Fruit fly (Drosophila melanogaster) whole organism, prepupa: Measurements from ENCODE around the gene strat.

Source experiments
- Blimp-1 ChIP-seq: fragments of 200-800 bp; sonication (Bioruptor generic); optimal IDR thresholded peaks from 3 replicates; lab custom pipeline; 2017; ENCODE audit warnings: missing biosample characterization, missing genetic modification characterization, mild to moderate bottlenecking, moderate library complexity, missing genetic modification reagents
- CG10669 ChIP-seq: fragments of 200-800 bp; sonication (Bioruptor generic); optimal IDR thresholded peaks from 3 replicates; lab custom pipeline; 2018; ENCODE audit warnings: missing biosample characterization, mild to moderate bottlenecking, missing genetic modification characterization, moderate library complexity
- CG11294 ChIP-seq: fragments of 200-800 bp; sonication (Bioruptor generic); IDR thresholded peaks from 2 replicates; pipeline ENCODE4 v1.3.6; 2022; ENCODE audit warnings: missing biosample characterization, missing genetic modification characterization
- CG11762 ChIP-seq: fragments of 200-800 bp; sonication (Bioruptor generic); optimal IDR thresholded peaks from 3 replicates; lab custom pipeline; 2016; ENCODE audit warnings: missing biosample characterization, missing genetic modification characterization; ENCODE audit not compliant: insufficient read depth
- CG1621 ChIP-seq: fragments of 200-800 bp; sonication (Bioruptor generic); optimal IDR thresholded peaks from 3 replicates; lab custom pipeline; 2018; ENCODE audit warnings: missing biosample characterization, mild to moderate bottlenecking, missing genetic modification characterization
- CG16779 ChIP-seq: fragments of 200-800 bp; sonication (Bioruptor generic); optimal IDR thresholded peaks from 3 replicates; lab custom pipeline; 2017; ENCODE audit warnings: missing biosample characterization, mild to moderate bottlenecking, missing genetic modification characterization
- CG3032 ChIP-seq: fragments of 200-800 bp; optimal IDR thresholded peaks from 2 replicates; lab custom pipeline; 2019; ENCODE audit warnings: missing biosample characterization, mild to moderate bottlenecking, missing genetic modification characterization, moderate library complexity
- CG31627 ChIP-seq: fragments of 200-800 bp; sonication (Bioruptor generic); optimal IDR thresholded peaks from 3 replicates; lab custom pipeline; 2016; ENCODE audit warnings: missing biosample characterization, missing genetic modification characterization
- CG34406 ChIP-seq: fragments of 200-800 bp; sonication (Bioruptor generic); optimal IDR thresholded peaks from 3 replicates; lab custom pipeline; 2016; ENCODE audit warnings: missing biosample characterization, missing genetic modification characterization
- CG4318 ChIP-seq: fragments of 200-800 bp; sonication (Bioruptor generic); optimal IDR thresholded peaks from 3 replicates; lab custom pipeline; 2017; ENCODE audit warnings: missing biosample characterization, mild to moderate bottlenecking, missing genetic modification characterization
- CG6163 ChIP-seq: fragments of 200-800 bp; sonication (Bioruptor generic); IDR thresholded peaks from 3 replicates; pipeline ENCODE4 v1.3.6; 2022; ENCODE audit warnings: missing biosample characterization, missing genetic modification characterization
- CG6276 ChIP-seq: fragments of 200-800 bp; sonication (Bioruptor generic); optimal IDR thresholded peaks from 2 replicates; lab custom pipeline; 2017; ENCODE audit warnings: missing biosample characterization, mild to moderate bottlenecking, missing genetic modification characterization
- CG6792 ChIP-seq: fragments of 200-800 bp; sonication (Bioruptor generic); optimal IDR thresholded peaks from 3 replicates; lab custom pipeline; 2016; ENCODE audit warnings: missing biosample characterization, missing genetic modification characterization
- CG7368 ChIP-seq: fragments of 200-800 bp; sonication (Bioruptor generic); optimal IDR thresholded peaks from 3 replicates; lab custom pipeline; 2016; ENCODE audit warnings: missing biosample characterization, missing genetic modification characterization
- CG9139 ChIP-seq: fragments of 200-800 bp; sonication (Bioruptor generic); optimal IDR thresholded peaks from 3 replicates; lab custom pipeline; 2017; ENCODE audit warnings: missing biosample characterization, mild to moderate bottlenecking, missing genetic modification characterization
- Eip75B ChIP-seq: fragments of 200-800 bp; sonication (Bioruptor generic); optimal IDR thresholded peaks from 3 replicates; lab custom pipeline; 2016; ENCODE audit warnings: missing biosample characterization, missing genetic modification characterization
- Eip78C ChIP-seq: fragments of 200-800 bp; sonication (Bioruptor generic); peaks from one replicate; lab custom pipeline; 2016; ENCODE audit warnings: missing biosample characterization, missing genetic modification characterization
- Ets21C ChIP-seq: fragments of 200-800 bp; sonication (Bioruptor generic); optimal IDR thresholded peaks from 3 replicates; lab custom pipeline; 2016; ENCODE audit warnings: missing biosample characterization, missing genetic modification characterization
- Ets96B ChIP-seq: fragments of 200-800 bp; optimal IDR thresholded peaks from 2 replicates; lab custom pipeline; 2019; ENCODE audit warnings: missing biosample characterization, mild to moderate bottlenecking, missing genetic modification characterization, moderate library complexity
- Gug ChIP-seq: fragments of 200-800 bp; sonication (Bioruptor generic); IDR thresholded peaks from 2 replicates; pipeline ENCODE4 v1.3.6; 2022; ENCODE audit warnings: missing biosample characterization, missing genetic modification characterization
- Hr38 ChIP-seq: sonication (Bioruptor generic); optimal IDR thresholded peaks from 2 replicates; lab custom pipeline; 2016; ENCODE audit warnings: missing biosample characterization, missing genetic modification characterization
- Hr39 ChIP-seq: fragments of 200-800 bp; sonication (Bioruptor generic); optimal IDR thresholded peaks from 2 replicates; lab custom pipeline; 2016; ENCODE audit warnings: missing biosample characterization, missing genetic modification characterization
- Met ChIP-seq: fragments of 200-800 bp; sonication (Bioruptor generic); optimal IDR thresholded peaks from 3 replicates; lab custom pipeline; 2016; ENCODE audit warnings: missing biosample characterization, missing genetic modification characterization
- OdsH ChIP-seq: fragments of 200-800 bp; sonication (Bioruptor generic); optimal IDR thresholded peaks from 3 replicates; lab custom pipeline; 2016; ENCODE audit warnings: missing biosample characterization, missing genetic modification characterization
- Sox14 ChIP-seq: fragments of 200-800 bp; sonication (Bioruptor generic); optimal IDR thresholded peaks from 3 replicates; lab custom pipeline; 2016; ENCODE audit warnings: missing biosample characterization, missing genetic modification characterization
- Sox15 ChIP-seq: fragments of 200-800 bp; sonication (Bioruptor generic); optimal IDR thresholded peaks from 3 replicates; lab custom pipeline; 2016; ENCODE audit warnings: missing biosample characterization, missing genetic modification characterization
- acj6 ChIP-seq: fragments of 200-800 bp; sonication (Bioruptor generic); optimal IDR thresholded peaks from 3 replicates; lab custom pipeline; 2016; ENCODE audit warnings: missing biosample characterization, missing genetic modification characterization
- cyc ChIP-seq: fragments of 200-800 bp; sonication (Bioruptor generic); optimal IDR thresholded peaks from 3 replicates; lab custom pipeline; 2016; ENCODE audit warnings: missing biosample characterization, missing genetic modification characterization
- dac ChIP-seq: fragments of 200-800 bp; sonication (Bioruptor generic); optimal IDR thresholded peaks from 2 replicates; lab custom pipeline; 2017; ENCODE audit warnings: missing biosample characterization, mild to moderate bottlenecking, missing genetic modification characterization
- dsx ChIP-seq: fragments of 200-800 bp; optimal IDR thresholded peaks from 3 replicates; lab custom pipeline; 2019; ENCODE audit warnings: missing biosample characterization, mild to moderate bottlenecking, missing genetic modification characterization, moderate library complexity; ENCODE audit not compliant: poor library complexity, severe bottlenecking
- eg ChIP-seq: fragments of 200-800 bp; sonication (Bioruptor generic); IDR thresholded peaks from 3 replicates; pipeline ENCODE4 v1.3.6; 2022; ENCODE audit warnings: missing biosample characterization, missing genetic modification characterization
- esn ChIP-seq: fragments of 200-800 bp; sonication (Bioruptor generic); optimal IDR thresholded peaks from 2 replicates; lab custom pipeline; 2016; ENCODE audit warnings: missing biosample characterization, mild to moderate bottlenecking, missing genetic modification characterization, moderate library complexity
- fd59A ChIP-seq: fragments of 200-800 bp; sonication (Bioruptor generic); optimal IDR thresholded peaks from 2 replicates; lab custom pipeline; 2017; ENCODE audit warnings: missing biosample characterization, mild to moderate bottlenecking, missing genetic modification characterization, missing genetic modification reagents
- fd85E ChIP-seq: fragments of 200-800 bp; sonication (Bioruptor generic); optimal IDR thresholded peaks from 3 replicates; lab custom pipeline; 2016; ENCODE audit warnings: missing biosample characterization, missing genetic modification characterization
- net ChIP-seq: fragments of 200-800 bp; sonication (Bioruptor generic); optimal IDR thresholded peaks from 3 replicates; lab custom pipeline; 2016; ENCODE audit warnings: missing biosample characterization, missing genetic modification characterization
- pdm3 ChIP-seq: fragments of 200-800 bp; sonication (Bioruptor generic); optimal IDR thresholded peaks from 3 replicates; lab custom pipeline; 2016; ENCODE audit warnings: missing biosample characterization, missing genetic modification characterization
- salr ChIP-seq, 2 experiments: fragments of 200-800 bp; sonication (Bioruptor generic); optimal IDR thresholded peaks; 3 replicates each; lab custom pipeline; 2016 to 2018; ENCODE audit warnings: missing biosample characterization in 2 of 2, missing genetic modification characterization in 2 of 2, mild to moderate bottlenecking in 1 of 2
- spab ChIP-seq: fragments of 200-800 bp; sonication (Bioruptor generic); optimal IDR thresholded peaks from 2 replicates; lab custom pipeline; 2017; ENCODE audit warnings: missing biosample characterization, mild to moderate bottlenecking, missing genetic modification characterization, missing genetic modification reagents
- ss ChIP-seq, 2 experiments: fragments of 200-800 bp; sonication (Bioruptor generic); optimal IDR thresholded peaks; 2 replicates in 1 of 2; 3 replicates in 1 of 2; lab custom pipeline; 2017 to 2018; ENCODE audit warnings: mild to moderate bottlenecking in 2 of 2, missing biosample characterization in 2 of 2, missing genetic modification characterization in 2 of 2, moderate library complexity in 1 of 2
- svp ChIP-seq: fragments of 200-800 bp; sonication (Bioruptor generic); peaks from one replicate; lab custom pipeline; 2016; ENCODE audit warnings: missing biosample characterization, missing genetic modification characterization
- topi ChIP-seq: fragments of 200-800 bp; sonication (Bioruptor generic); optimal IDR thresholded peaks from 3 replicates; lab custom pipeline; 2016; ENCODE audit warnings: missing biosample characterization, missing genetic modification characterization

strat gene

DNA sequence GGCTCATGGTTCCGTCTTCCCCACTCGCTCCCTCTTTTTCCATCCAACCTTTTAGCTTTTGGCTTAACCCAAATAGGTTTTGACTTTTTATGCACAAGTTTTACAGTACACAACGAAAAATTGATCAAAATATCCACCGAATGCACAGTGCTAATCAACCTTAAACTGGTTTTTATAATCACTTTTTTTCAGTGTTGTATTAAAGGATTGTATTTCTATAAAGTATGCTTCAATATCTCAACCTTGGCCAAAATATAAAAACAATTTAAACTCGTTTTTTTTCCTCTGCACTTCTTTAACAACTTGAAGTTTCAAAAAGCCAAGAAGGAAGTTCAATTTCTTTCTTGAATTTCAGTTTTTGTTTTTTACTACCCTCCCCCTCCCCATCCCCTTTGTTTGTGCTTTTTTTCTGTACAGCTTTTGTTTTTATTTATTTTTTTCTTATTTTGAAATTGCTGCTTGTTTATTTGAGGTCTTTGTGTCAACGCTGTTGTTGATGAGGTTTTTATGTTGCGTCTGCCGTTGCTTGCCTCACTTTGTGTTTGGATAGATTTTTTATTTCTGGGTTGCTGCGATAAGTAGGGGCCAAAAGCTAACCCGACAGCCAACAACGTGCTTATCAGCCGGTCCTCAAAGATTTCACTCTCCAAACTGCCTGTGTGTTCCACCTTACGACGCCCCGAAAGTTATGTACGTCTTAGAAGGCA, 35.1 kb upstream of the strat start (continued):
- TF ChIP-seq CG9139 (GFP tag; lab: Kevin White, UChicago) (no peak), OdsH (no peak), dac (GFP tag; lab: Kevin White, UChicago) (no peak), Ets21C (GFP tag; lab: Kevin White, UChicago) (no peak), CG6163 (GFP tag; lab: Robert Waterston, UW) (peak; percentile 52; the same call in 1 of the 3 replicates), eg (GFP tag; lab: Robert Waterston, UW) (peak; percentile 23; the same call in 1 of the 3 replicates), CG7368 (GFP tag; lab: Kevin White, UChicago) (no peak), esn (peak; percentile 5), Hr39 (GFP tag; lab: Kevin White, UChicago) (peak; percentile 13), cyc (GFP tag; lab: Kevin White, UChicago) (no peak), CG6792 (GFP tag; lab: Kevin White, UChicago) (peak; percentile 6), CG34406 (GFP tag; lab: Kevin White, UChicago) (peak; percentile 15), CG16779 (tag; lab: Kevin White, UChicago) (no peak), Hr38 (GFP tag; lab: Kevin White, UChicago) (no peak), Sox15 (no peak), Sox14 (GFP tag; lab: Kevin White, UChicago) (no peak), Gug (GFP tag; lab: Robert Waterston, UW) (no peak), dsx (GFP tag; lab: Kevin White, UChicago) (no peak), CG11762 (no peak), Blimp-1 (GFP tag; lab: Kevin White, UChicago) (no peak), svp (GFP tag; lab: Kevin White, UChicago) (peak; percentile 82), CG31627 (GFP tag; lab: Kevin White, UChicago) (no peak), topi (GFP tag; lab: Kevin White, UChicago) (peak; percentile 17), ss (GFP tag; optimal IDR thresholded peaks at IDR 0.05; lab: Kevin White, UChicago) (peak in 1 of 2 experiments; percentile 4), CG11294 (GFP tag; lab: Robert Waterston, UW) (no peak), Ets96B (no peak), CG1621 (no peak), Met (peak; percentile 26), acj6 (GFP tag; lab: Kevin White, UChicago) (peak; percentile 13), fd85E (no peak), spab (GFP tag; lab: Kevin White, UChicago) (no peak), fd59A (no peak), pdm3 (GFP tag; lab: Kevin White, UChicago) (peak; percentile 4), CG6276 (GFP tag; lab: Kevin White, UChicago) (peak; percentile 31), CG10669 (GFP tag; lab: Kevin White, UChicago) (no peak), CG4318 (GFP tag; lab: Kevin White, UChicago) (no peak), CG3032 (no peak), salr (GFP tag; optimal IDR thresholded peaks at IDR 0.05; lab: Kevin White, UChicago) (no peak), Eip78C (peak; percentile 77), Eip75B (GFP tag; lab: Kevin White, UChicago) (peak; percentile 45)
- TF ChIP-seq, all 60 proteins: peak for 23

DNA sequence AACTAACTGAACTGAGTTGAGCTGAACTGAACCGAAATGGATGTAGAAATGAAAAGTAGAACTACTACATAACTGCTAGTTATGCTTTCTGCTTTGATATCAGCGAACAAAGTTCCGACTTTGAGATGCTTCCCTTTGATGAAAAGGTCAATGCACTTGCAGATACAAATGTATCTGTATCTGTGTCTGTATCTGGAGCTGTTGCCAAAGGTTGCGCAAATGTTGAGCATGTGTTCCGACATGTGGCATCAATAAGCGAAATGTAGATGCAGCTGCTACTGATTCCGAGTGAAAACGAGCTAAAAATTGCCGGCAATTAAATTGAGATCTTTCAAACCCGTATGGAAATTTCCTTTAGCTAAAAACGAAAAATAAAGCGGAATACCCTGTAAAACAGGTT, 33.5 kb upstream of the strat start:
- TF ChIP-seq net (GFP tag; lab: Kevin White, UChicago): peak; percentile 12
- no peak for TF ChIP-seq topi (GFP tag; lab: Kevin White, UChicago)
